Fruit fly (Drosophila melanogaster): Measurements from ENCODE around the gene Wdr92.

The Wdr92 gene

dm6 chr3L:17898606-17899005 is 9.3 kb upstream of the Wdr92 start:
- TF ChIP-seq dsx (GFP tag; optimal IDR thresholded peaks at IDR 0.05; ENCODE audit: poor library complexity, severe bottlenecking) (peak; percentile 57), Smox (GFP tag; optimal IDR thresholded peaks at IDR 0.05) (no peak)

dm6 chr3L:17902186-17902585 is 5.8 kb upstream of the Wdr92 start:
- TF ChIP-seq vri (GFP tag; optimal IDR thresholded peaks at IDR 0.05) (peak; percentile 41), Eip93F (GFP tag; optimal IDR thresholded peaks at IDR 0.05) (no peak)

- TF ChIP-seq Met (GFP tag; optimal IDR thresholded peaks at IDR 0.05), result no peak
- TF ChIP-seq Eip78C (GFP tag), result no peak
- no peak for TF ChIP-seq net (GFP tag; optimal IDR thresholded peaks at IDR 0.05)
- TF ChIP-seq CG3032 (tag; optimal IDR thresholded peaks at IDR 0.05), result no peak
Observed at dm6 chr3L:17902621-17903020, 5.3 kb upstream of the Wdr92 start.

dm6 chr3L:17903813-17904416 is 4.0 kb upstream of the Wdr92 start:
- TF ChIP-seq Eip78C (GFP tag) (peak; percentile 60), CG9139 (GFP tag; optimal IDR thresholded peaks at IDR 0.05) (no peak), vri (GFP tag; optimal IDR thresholded peaks at IDR 0.05) (peak; percentile 5), svp (GFP tag) (peak; percentile 75)

- TF ChIP-seq Eip78C (GFP tag) (peak; percentile 26), CG3032 (tag; optimal IDR thresholded peaks at IDR 0.05) (no peak)
Observed at dm6 chr3L:17904593-17904992, 3.4 kb upstream of the Wdr92 start.

- TF ChIP-seq net (GFP tag; optimal IDR thresholded peaks at IDR 0.05) (peak; percentile 5), Sox102F (GFP tag; optimal IDR thresholded peaks at IDR 0.05) (no peak), salr (GFP tag; optimal IDR thresholded peaks at IDR 0.05) (peak in 1 of 2 experiments; percentile 2), Sox14 (GFP tag; optimal IDR thresholded peaks at IDR 0.05) (no peak), CG15336 (GFP tag; IDR thresholded peaks at IDR 0.05) (peak; percentile 56), Eip75B (GFP tag; optimal IDR thresholded peaks at IDR 0.05) (no peak), CG11762 (GFP tag; optimal IDR thresholded peaks at IDR 0.05; ENCODE audit: insufficient read depth) (no peak), OdsH (GFP tag; optimal IDR thresholded peaks at IDR 0.05) (no peak), CG3919 (GFP tag; optimal IDR thresholded peaks at IDR 0.05) (no peak), lz (GFP tag; optimal IDR thresholded peaks at IDR 0.05) (no peak), dac (GFP tag; optimal IDR thresholded peaks at IDR 0.05) (no peak), CG4318 (GFP tag; optimal IDR thresholded peaks at IDR 0.05) (no peak), achi (GFP tag; optimal IDR thresholded peaks at IDR 0.05) (no peak), Smox (GFP tag; optimal IDR thresholded peaks at IDR 0.05) (no peak), esn (GFP tag; optimal IDR thresholded peaks at IDR 0.05) (no peak), vri (GFP tag; optimal IDR thresholded peaks at IDR 0.05) (no peak), Met (GFP tag; optimal IDR thresholded peaks at IDR 0.05) (no peak), CG3032 (tag; optimal IDR thresholded peaks at IDR 0.05) (no peak), ss (GFP tag; optimal IDR thresholded peaks at IDR 0.05) (peak; percentile 27 to 34), Ets96B (tag; optimal IDR thresholded peaks at IDR 0.05) (no peak), Hr38 (GFP tag; optimal IDR thresholded peaks at IDR 0.05) (no peak), CG11294 (GFP tag; IDR thresholded peaks at IDR 0.05) (no peak), Hr4 (GFP tag; optimal IDR thresholded peaks at IDR 0.05) (no peak), CG6163 (GFP tag; IDR thresholded peaks at IDR 0.05) (0 out of 3 replicates have a peak, but pooled peaks have one; percentile 37), CG32006 (GFP tag; optimal IDR thresholded peaks at IDR 0.05) (no peak), CG1621 (tag; optimal IDR thresholded peaks at IDR 0.05) (no peak), CG8119 (GFP tag; IDR thresholded peaks at IDR 0.05) (0 out of 3 replicates have a peak, but pooled peaks have one; percentile 39), CG34406 (GFP tag; optimal IDR thresholded peaks at IDR 0.05) (no peak), CG10669 (GFP tag; optimal IDR thresholded peaks at IDR 0.05) (peak; percentile 18), CG8632 (GFP tag; optimal IDR thresholded peaks at IDR 0.05) (no peak), Eip93F (GFP tag; optimal IDR thresholded peaks at IDR 0.05) (no peak), Lpt (GFP tag; optimal IDR thresholded peaks at IDR 0.05) (no peak), Eip78C (GFP tag) (no peak), acj6 (GFP tag; optimal IDR thresholded peaks at IDR 0.05) (no peak), spab (GFP tag; optimal IDR thresholded peaks at IDR 0.05) (no peak), topi (GFP tag; optimal IDR thresholded peaks at IDR 0.05) (no peak), CG6854 (GFP tag; optimal IDR thresholded peaks at IDR 0.05) (no peak)
Observed at dm6 chr3L:17905761-17906160, 2.2 kb upstream of the Wdr92 start.

All from whole organism, prepupa.